Worm (Caenorhabditis elegans): ENCODE results near the gene apc-10.
A peak's percentile ranks its signal among the peaks of the same experiment; 100 is the strongest.

Gene apc-10

DNA sequence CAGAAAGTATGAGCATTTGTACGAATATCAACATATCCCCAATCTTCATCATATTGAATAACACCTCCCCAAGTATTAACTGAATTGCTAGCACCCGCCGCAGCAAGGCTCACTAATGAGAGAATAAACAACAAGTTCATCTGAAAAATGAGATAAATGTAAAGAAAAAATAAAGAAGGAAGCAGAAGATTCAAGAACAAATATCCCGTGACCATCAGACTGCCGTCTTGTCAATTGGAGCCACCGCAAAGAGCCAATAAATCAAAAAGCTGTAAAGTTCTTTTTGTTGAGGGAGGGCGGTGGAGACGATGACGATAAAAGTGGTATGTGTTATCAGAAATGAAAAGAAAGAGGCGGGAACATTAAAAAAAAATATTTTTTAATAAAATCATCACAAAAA, 27.3 kb upstream of the apc-10 start, which contains the start of gene Y32F6A.5 (continued):
- no peak for TF ChIP-seq hlh-30 (tag; optimal IDR thresholded peaks at IDR 0.05; ENCODE audit: insufficient read depth)
- no peak for TF ChIP-seq F49E8.2 (tag; optimal IDR thresholded peaks at IDR 0.05; ENCODE audit: borderline replicate concordance)
- peak; percentile 51 for TF ChIP-seq nhr-11 (tag; optimal IDR thresholded peaks at IDR 0.05)
- TF ChIP-seq rbr-2 (tag; optimal IDR thresholded peaks at IDR 0.05) = no peak
- no peak for TF ChIP-seq Y75B8A.6 (GFP tag; IDR thresholded peaks at IDR 0.05)
- no peak for TF ChIP-seq nhr-25 (tag; optimal IDR thresholded peaks at IDR 0.05; ENCODE audit: borderline replicate concordance, insufficient read depth)
- peak; percentile 54 for TF ChIP-seq hlh-11 (tag; optimal IDR thresholded peaks at IDR 0.05)

DNA sequence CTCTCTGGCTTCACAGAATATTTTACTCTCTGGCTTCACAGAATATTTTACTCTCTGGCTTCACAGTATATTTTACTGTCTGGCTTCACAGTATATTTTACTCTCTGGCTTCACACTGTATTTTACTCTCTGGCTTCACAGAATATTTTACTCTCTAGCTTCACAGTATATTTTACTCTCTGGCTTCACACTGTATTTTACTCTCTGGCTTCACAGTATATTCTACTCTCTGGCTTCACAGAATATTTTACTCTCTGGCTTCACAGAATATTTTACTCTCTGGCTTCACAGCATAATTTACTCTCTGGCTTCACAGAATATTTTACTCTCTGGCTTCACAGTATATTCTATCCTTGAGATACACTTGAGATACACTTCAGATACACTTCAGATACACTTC, 24.2 kb upstream of the apc-10 start:
- peak; percentile 62; the same call in 1 of the 2 replicates for TF ChIP-seq lim-7 (GFP tag; IDR thresholded peaks at IDR 0.05)
- TF ChIP-seq Y105C5A.15 (GFP tag; IDR thresholded peaks at IDR 0.05) = peak; percentile 61; the same call in 1 of the 2 replicates
- 0 out of 2 replicates have a peak, but pooled peaks have one; percentile 22 for TF ChIP-seq mxl-2 (GFP tag; conservative IDR thresholded peaks at IDR 0.05)
- TF ChIP-seq F26F4.8 (GFP tag; conservative IDR thresholded peaks at IDR 0.05) = peak; percentile 89
- TF ChIP-seq lin-1 (GFP tag; IDR thresholded peaks at IDR 0.05) = 0 out of 2 replicates have a peak, but pooled peaks have one; percentile 16
- TF ChIP-seq ctbp-1 (GFP tag; IDR thresholded peaks at IDR 0.05) = 0 out of 2 replicates have a peak, but pooled peaks have one; percentile 11
- TF ChIP-seq madf-5 (GFP tag; IDR thresholded peaks at IDR 0.05) = peak in 1 of 2 experiments; percentile 74; a peak in 1 of 4 replicates

DNA sequence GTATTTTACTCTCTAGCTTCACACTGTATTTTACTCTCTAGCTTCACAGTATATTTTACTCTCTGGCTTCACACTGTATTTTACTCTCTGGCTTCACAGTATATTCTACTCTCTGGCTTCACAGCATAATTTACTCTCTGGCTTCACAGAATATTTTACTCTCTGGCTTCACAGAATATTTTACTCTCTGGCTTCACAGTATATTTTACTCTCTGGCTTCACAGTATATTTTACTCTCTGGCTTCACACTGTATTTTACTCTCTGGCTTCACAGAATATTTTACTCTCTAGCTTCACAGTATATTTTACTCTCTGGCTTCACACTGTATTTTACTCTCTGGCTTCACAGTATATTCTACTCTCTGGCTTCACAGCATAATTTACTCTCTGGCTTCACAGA, 23.8 kb upstream of the apc-10 start:
- 0 out of 2 replicates have a peak, but pooled peaks have one; percentile 9 for TF ChIP-seq dmd-6 (GFP tag; IDR thresholded peaks at IDR 0.05)

DNA sequence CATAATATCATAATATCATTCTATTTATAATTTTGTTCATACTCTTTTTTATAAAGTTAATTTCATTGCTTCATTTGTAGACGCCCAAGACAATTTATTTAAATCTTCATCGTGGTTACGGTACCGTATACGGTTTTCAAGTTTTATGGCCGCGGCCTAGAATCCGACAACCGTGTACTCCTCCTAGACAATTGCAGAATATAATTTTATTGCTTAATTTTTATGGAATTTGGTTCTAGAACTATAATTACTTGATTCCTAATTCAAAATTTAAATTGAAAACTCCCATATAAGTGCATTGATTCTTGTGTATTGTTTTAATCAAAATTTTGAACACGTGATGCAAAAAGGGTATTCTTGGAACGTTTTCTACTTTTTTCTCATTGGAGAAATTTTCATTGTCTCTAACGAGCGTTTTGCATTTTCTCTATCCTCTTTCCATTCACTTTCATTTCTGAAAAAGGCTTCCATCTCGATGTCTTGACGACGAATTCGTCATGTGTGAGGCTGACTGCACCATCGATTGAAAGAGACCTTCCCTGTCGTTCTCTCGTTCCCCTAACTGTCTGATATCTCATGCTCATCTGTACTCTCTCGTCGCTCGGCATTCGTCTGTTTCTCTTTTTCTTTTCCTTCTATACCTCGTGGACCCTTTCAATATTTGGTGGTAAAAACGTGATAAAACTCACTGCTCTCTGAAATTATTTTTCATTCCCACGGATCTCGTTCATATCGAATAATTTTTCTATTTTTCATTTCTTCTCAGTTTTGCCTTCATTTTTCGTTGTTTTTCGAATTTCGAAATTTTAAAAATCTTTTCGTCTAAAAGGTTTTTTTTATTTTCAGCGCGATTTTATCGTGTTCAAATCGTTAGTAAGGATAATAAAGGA, 15.2 kb upstream of the apc-10 start, which contains the start of gene pap-1:
TSS of gene pap-1 (plus strand) at position 840 of the 890 bp plus-strand sequence.
- TF ChIP-seq ceh-28 (tag; optimal IDR thresholded peaks at IDR 0.05) (peak; percentile 59), lsy-2 (tag; optimal IDR thresholded peaks at IDR 0.05) (peak in 1 of 2 experiments; percentile 36), aha-1 (tag) (peak; percentile 15), hif-1 (tag; optimal IDR thresholded peaks at IDR 0.05) (peak in 1 of 2 experiments; percentile 25), F26F4.8 (GFP tag; conservative IDR thresholded peaks at IDR 0.05) (no peak), ZK546.5 (tag; optimal IDR thresholded peaks at IDR 0.05) (no peak), nhr-48 (tag; optimal IDR thresholded peaks at IDR 0.05) (no peak), mdl-1 (tag; optimal IDR thresholded peaks at IDR 0.05) (peak in 1 of 2 experiments; percentile 67), hlh-30 (tag; optimal IDR thresholded peaks at IDR 0.05; ENCODE audit: insufficient read depth) (peak; percentile 95), hlh-11 (tag; optimal IDR thresholded peaks at IDR 0.05) (peak; percentile 57), mes-2 (tag; optimal IDR thresholded peaks at IDR 0.05; ENCODE audit: poor library complexity, severe bottlenecking) (peak; percentile 75), unc-130 (GFP tag; optimal IDR thresholded peaks at IDR 0.05) (peak; percentile 6), tra-1 (GFP tag; IDR thresholded peaks at IDR 0.05) (no peak), ztf-7 (tag; optimal IDR thresholded peaks at IDR 0.05) (no peak), vab-7 (GFP tag; IDR thresholded peaks at IDR 0.05) (no peak), lin-38 (GFP tag; IDR thresholded peaks at IDR 0.05) (peak; percentile 20; the same call in 1 of the 2 replicates), lir-3 (tag; optimal IDR thresholded peaks at IDR 0.05) (no peak), mxl-3 (GFP tag; optimal IDR thresholded peaks at IDR 0.05) (peak; percentile 28)

DNA sequence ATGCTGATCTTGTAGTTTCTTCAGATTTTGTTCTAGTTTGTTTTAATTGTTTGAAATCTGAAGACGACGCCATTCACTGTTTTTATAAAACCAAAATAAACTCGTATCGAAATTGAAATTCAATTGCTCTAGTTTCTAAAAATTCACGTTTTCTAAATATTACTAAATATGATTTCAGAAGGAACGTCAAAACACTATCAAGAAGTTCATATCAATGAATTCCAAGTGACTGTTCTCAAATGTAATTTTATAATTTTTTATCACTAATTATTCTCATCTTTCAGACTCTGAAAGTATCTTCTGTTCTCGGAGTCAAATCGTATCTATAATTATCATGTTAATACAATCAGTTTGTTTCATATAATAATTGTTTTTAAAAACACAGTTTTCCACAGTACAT, 14.6 kb upstream of the apc-10 start, which contains the start of gene snf-10:
TSS of gene snf-10 (minus strand) at position 101 of the 400 bp plus-strand sequence.
- TF ChIP-seq Y5F2A.4 (GFP tag; optimal IDR thresholded peaks at IDR 0.05) (no peak), lin-15B (tag; optimal IDR thresholded peaks at IDR 0.05) (no peak), duxl-1 (tag; optimal IDR thresholded peaks at IDR 0.05; ENCODE audit: poor library complexity) (no peak), daf-16 (GFP tag; optimal IDR thresholded peaks at IDR 0.05) (no peak), daf-16 (tag; optimal IDR thresholded peaks at IDR 0.05) (no peak), unc-130 (GFP tag; optimal IDR thresholded peaks at IDR 0.05) (no peak), ztf-11 (tag; optimal IDR thresholded peaks at IDR 0.05) (no peak), F49E8.2 (tag; optimal IDR thresholded peaks at IDR 0.05; ENCODE audit: borderline replicate concordance) (no peak), nhr-111 (GFP tag; optimal IDR thresholded peaks at IDR 0.05) (no peak), ceh-62 (tag; optimal IDR thresholded peaks at IDR 0.05) (no peak), gei-8 (GFP tag; optimal IDR thresholded peaks at IDR 0.05) (no peak), F37D6.2 (tag; optimal IDR thresholded peaks at IDR 0.05) (no peak), aha-1 (tag) (no peak), set-16 (GFP tag; IDR thresholded peaks at IDR 0.05) (no peak)
